Fruit fly (Drosophila melanogaster): ENCODE results near the gene ppk19.

- TF ChIP-seq CG5953 (GFP tag; IDR thresholded peaks at IDR 0.05) (no peak), CTCF (GFP tag; optimal IDR thresholded peaks at IDR 0.05) (no peak), pho (GFP tag; optimal IDR thresholded peaks at IDR 0.05) (no peak), YL-1 (GFP tag; optimal IDR thresholded peaks at IDR 0.05) (no peak), CG15073 (GFP tag; optimal IDR thresholded peaks at IDR 0.05) (no peak), CG33557 (GFP tag; optimal IDR thresholded peaks at IDR 0.05) (no peak), CG18764 (GFP tag; optimal IDR thresholded peaks at IDR 0.05) (no peak), slou (GFP tag; optimal IDR thresholded peaks at IDR 0.05) (no peak)
These were observed 32.3 kb downstream of the ppk19 start for dm6 chr3R:29704557-29704956.

Measured in whole organism, embryonic.